Worm (Caenorhabditis elegans) whole organism, late embryonic: ENCODE measurements around the gene gakh-1.

Experiments used
- F13H6.1 ChIP-seq: sonication (generic microtip); optimal IDR thresholded peaks from 2 replicates; lab custom pipeline; 2016; ENCODE audit warnings: missing genetic modification characterization, missing compliant biosample characterization
- K09A11.1 ChIP-seq: sonication (generic microtip); optimal IDR thresholded peaks from 2 replicates; lab custom pipeline; 2017; ENCODE audit warnings: antibody characterized with exemption, mild to moderate bottlenecking, missing genetic modification characterization, missing compliant biosample characterization; ENCODE audit not compliant: insufficient read depth
- ama-1 ChIP-seq: fragments of 150-350 bp; optimal IDR thresholded peaks from 2 replicates; lab custom pipeline; 2014
- ceh-2 ChIP-seq: sonication (generic microtip); optimal IDR thresholded peaks from 2 replicates; lab custom pipeline; 2016; ENCODE audit warnings: missing genotype, missing genetic modification characterization, missing compliant biosample characterization
- ceh-30 ChIP-seq: fragments of 150-350 bp; optimal IDR thresholded peaks from 2 replicates; lab custom pipeline; 2014; ENCODE audit warnings: missing biosample characterization, missing genetic modification characterization
- ceh-34 ChIP-seq: sonication (generic microtip); optimal IDR thresholded peaks from 2 replicates; lab custom pipeline; 2016; ENCODE audit warnings: mild to moderate bottlenecking, missing genetic modification characterization, missing compliant biosample characterization
- fkh-10 ChIP-seq: fragments of 150-350 bp; optimal IDR thresholded peaks from 2 replicates; lab custom pipeline; 2014; ENCODE audit warnings: missing biosample characterization, missing genetic modification reagents, missing genetic modification characterization
- gmeb-2 ChIP-seq: sonication (generic microtip); optimal IDR thresholded peaks from 2 replicates; lab custom pipeline; 2016; ENCODE audit warnings: missing genetic modification characterization, inconsistent platforms, missing compliant biosample characterization
- lin-11 ChIP-seq: fragments of 200-800 bp; sonication (Bioruptor generic); optimal IDR thresholded peaks from 2 replicates; lab custom pipeline; 2018; ENCODE audit warnings: mild to moderate bottlenecking, missing genetic modification characterization, missing compliant biosample characterization
- pha-4 ChIP-seq: fragments of 150-350 bp; optimal IDR thresholded peaks from 2 replicates; lab custom pipeline; 2018; ENCODE audit warnings: missing biosample characterization, missing genetic modification reagents, missing genetic modification characterization
- pqm-1 ChIP-seq: sonication (generic microtip); optimal IDR thresholded peaks from 2 replicates; lab custom pipeline; 2016; ENCODE audit warnings: missing genetic modification characterization, missing compliant biosample characterization
- sox-2 ChIP-seq: fragments of 200-800 bp; sonication (Bioruptor generic); IDR thresholded peaks from 2 replicates; pipeline ENCODE4 v1.3.6; 2022; ENCODE audit warnings: missing genetic modification reagents, missing genetic modification characterization, missing compliant biosample characterization

- TF ChIP-seq F13H6.1 (tag; lab: Kevin White, UChicago) (no peak), pqm-1 (tag; lab: Kevin White, UChicago) (no peak), K09A11.1 (tag; lab: Kevin White, UChicago) (no peak), pha-4 (tag; lab: Kevin White, UChicago) (no peak), fkh-10 (GFP tag; lab: Kevin White, UChicago) (no peak), lin-11 (no peak), ama-1 (lab: Kevin White, UChicago) (no peak), ceh-30 (tag; lab: Kevin White, UChicago) (no peak), ceh-2 (tag; lab: Kevin White, UChicago) (no peak), ceh-34 (no peak), sox-2 (GFP tag; lab: Robert Waterston, UW) (no peak), gmeb-2 (tag; lab: Kevin White, UChicago) (no peak)
These were observed 1.6 kb upstream of the gakh-1 start, which contains the start of gene sft-4 for ce11 chrX:5780672-5781182.
